Worm (Caenorhabditis elegans) whole organism, L4 larva: ENCODE results near the gene Y37E11B.6.
A peak's percentile ranks its signal among the peaks of the same experiment; 100 is the strongest.

Experiments
- aly-2 ChIP-seq: sonication (generic microtip); optimal IDR thresholded peaks from 2 replicates; lab custom pipeline; 2018; ENCODE audit warnings: missing biosample characterization, missing genetic modification characterization
- ama-1 ChIP-seq: fragments of 150-350 bp; optimal IDR thresholded peaks from 2 replicates; lab custom pipeline; 2014; ENCODE audit warnings: inconsistent platforms, mixed read lengths
- duxl-1 ChIP-seq: sonication (generic microtip); optimal IDR thresholded peaks from 2 replicates; lab custom pipeline; 2016; ENCODE audit warnings: mild to moderate bottlenecking, missing genetic modification characterization, moderate library complexity, missing compliant biosample characterization; ENCODE audit not compliant: poor library complexity
- egl-27 ChIP-seq: sonication (generic microtip); optimal IDR thresholded peaks from 3 replicates; lab custom pipeline; 2017; ENCODE audit warnings: missing biosample characterization, missing genetic modification reagents, missing genetic modification characterization
- hlh-30 ChIP-seq: sonication (generic microtip); optimal IDR thresholded peaks from 2 replicates; lab custom pipeline; 2017; ENCODE audit warnings: antibody characterized with exemption, mild to moderate bottlenecking, missing genetic modification characterization, missing compliant biosample characterization; ENCODE audit not compliant: insufficient read depth
- nhr-237 ChIP-seq: sonication (generic microtip); optimal IDR thresholded peaks from 2 replicates; lab custom pipeline; 2017; ENCODE audit warnings: missing biosample characterization, missing genetic modification characterization
- nhr-41 ChIP-seq: fragments of 200-800 bp; sonication (Bioruptor generic); IDR thresholded peaks from 2 replicates; pipeline ENCODE4 v1.3.6; 2022; ENCODE audit warnings: missing genetic modification reagents, missing genetic modification characterization, missing compliant biosample characterization
- snpc-4 ChIP-seq: fragments of 150-350 bp; optimal IDR thresholded peaks from 2 replicates; lab custom pipeline; 2014; ENCODE audit warnings: missing biosample characterization, missing genetic modification characterization
- zag-1 ChIP-seq: fragments of 150-350 bp; optimal IDR thresholded peaks from 2 replicates; lab custom pipeline; 2014; ENCODE audit warnings: missing biosample characterization, missing genetic modification characterization

- TF ChIP-seq nhr-237 (tag; lab: Kevin White, UChicago) (no peak), aly-2 (tag; lab: Kevin White, UChicago) (no peak), hlh-30 (tag; lab: Kevin White, UChicago) (peak; percentile 65), nhr-41 (GFP tag; lab: Robert Waterston, UW) (no peak), egl-27 (tag; lab: Kevin White, UChicago) (no peak), duxl-1 (peak; percentile 9), zag-1 (tag; lab: Kevin White, UChicago) (no peak), snpc-4 (no peak), ama-1 (lab: Kevin White, UChicago) (no peak)
Measured at ce11 chrIV:3647551-3647950, 48.4 kb upstream of the Y37E11B.6 start.
